Worm (Caenorhabditis elegans) whole organism, L3 larva: ENCODE results near the gene F07E5.12.
"Not testable (repeated sequence)": the region's sequence is repeated elsewhere in the genome, so short reads cannot be mapped to it uniquely, and the experiment has no call there.

Experiments used
- R02D3.7 ChIP-seq: fragments of 150-350 bp; optimal IDR thresholded peaks from 2 replicates; lab custom pipeline; 2014; ENCODE audit warnings: missing biosample characterization, missing genetic modification characterization
- ZK546.5 ChIP-seq: sonication (generic microtip); optimal IDR thresholded peaks from 2 replicates; lab custom pipeline; 2017; ENCODE audit warnings: missing biosample characterization, missing genetic modification characterization
- aly-2 ChIP-seq: fragments of 150-350 bp; optimal IDR thresholded peaks from 2 replicates; lab custom pipeline; 2014; ENCODE audit warnings: missing biosample characterization, missing genetic modification characterization
- ama-1 ChIP-seq: fragments of 150-350 bp; optimal IDR thresholded peaks from 2 replicates; lab custom pipeline; 2018
- ceh-16 ChIP-seq: sonication (generic microtip); optimal IDR thresholded peaks from 2 replicates; lab custom pipeline; 2017; ENCODE audit warnings: missing biosample characterization, missing genetic modification characterization
- ceh-28 ChIP-seq: fragments of 150-350 bp; optimal IDR thresholded peaks from 2 replicates; lab custom pipeline; 2014; ENCODE audit warnings: missing biosample characterization, missing genetic modification reagents, missing genetic modification characterization
- ceh-82 ChIP-seq: fragments of 150-350 bp; optimal IDR thresholded peaks from 2 replicates; lab custom pipeline; 2014; ENCODE audit warnings: missing biosample characterization, missing genetic modification characterization
- ceh-9 ChIP-seq: sonication (generic microtip); optimal IDR thresholded peaks from 2 replicates; lab custom pipeline; 2018; ENCODE audit warnings: missing biosample characterization, missing genetic modification characterization
- egl-27 ChIP-seq: sonication (generic microtip); optimal IDR thresholded peaks from 4 replicates; lab custom pipeline; 2017; ENCODE audit warnings: missing biosample characterization, missing genetic modification reagents, missing genetic modification characterization
- egl-5 ChIP-seq: fragments of 150-350 bp; optimal IDR thresholded peaks from 2 replicates; lab custom pipeline; 2017; ENCODE audit warnings: missing biosample characterization, missing genetic modification reagents, missing genetic modification characterization, inconsistent platforms
- elt-3 ChIP-seq, 3 experiments: fragments of 150-350 bp in 1 of 3; sonication (generic microtip) in 2 of 3; optimal IDR thresholded peaks; 2 replicates in 2 of 3; 4 replicates in 1 of 3; lab custom pipeline; 2014 to 2017; ENCODE audit warnings: missing biosample characterization in 3 of 3, missing genetic modification characterization in 3 of 3
- eor-1 ChIP-seq, 2 experiments: fragments of 150-350 bp; optimal IDR thresholded peaks; 2 replicates each; lab custom pipeline; 2014 to 2018; ENCODE audit warnings: missing biosample characterization in 2 of 2, missing genetic modification characterization in 2 of 2
- fkh-10 ChIP-seq: sonication (generic microtip); optimal IDR thresholded peaks from 2 replicates; lab custom pipeline; 2017; ENCODE audit warnings: missing biosample characterization, missing genetic modification reagents, missing genetic modification characterization
- fkh-2 ChIP-seq: fragments of 150-350 bp; optimal IDR thresholded peaks from 2 replicates; lab custom pipeline; 2014; ENCODE audit warnings: missing biosample characterization, missing genetic modification reagents, missing genetic modification characterization
- lin-15B ChIP-seq: fragments of 150-350 bp; optimal IDR thresholded peaks from 2 replicates; lab custom pipeline; 2014; ENCODE audit warnings: missing biosample characterization, missing genetic modification characterization
- lin-39 ChIP-seq: fragments of 150-350 bp; optimal IDR thresholded peaks from 2 replicates; lab custom pipeline; 2018; ENCODE audit warnings: missing biosample characterization, missing genetic modification reagents, missing genetic modification characterization
- lsy-12 ChIP-seq: sonication (generic microtip); optimal IDR thresholded peaks from 2 replicates; lab custom pipeline; 2016; ENCODE audit warnings: mild to moderate bottlenecking, missing genetic modification characterization, missing compliant biosample characterization
- mdl-1 ChIP-seq: fragments of 150-350 bp; optimal IDR thresholded peaks from 2 replicates; lab custom pipeline; 2014; ENCODE audit warnings: missing biosample characterization, missing genetic modification characterization
- mml-1 ChIP-seq: fragments of 150-350 bp; sonication (generic microtip); optimal IDR thresholded peaks from 3 replicates; lab custom pipeline; 2014; ENCODE audit warnings: missing biosample characterization, missing genetic modification characterization
- nfya-1 ChIP-seq: sonication (generic microtip); optimal IDR thresholded peaks from 2 replicates; lab custom pipeline; 2017; ENCODE audit warnings: missing genetic modification characterization, mild to moderate bottlenecking, missing compliant biosample characterization, antibody characterized with exemption, moderate library complexity; ENCODE audit not compliant: insufficient read depth
- nhr-11 ChIP-seq: fragments of 150-350 bp; optimal IDR thresholded peaks from 2 replicates; lab custom pipeline; 2014; ENCODE audit warnings: missing biosample characterization, missing genetic modification characterization
- nhr-12 ChIP-seq: fragments of 150-350 bp; optimal IDR thresholded peaks from 2 replicates; lab custom pipeline; 2014; ENCODE audit warnings: missing biosample characterization, missing genetic modification characterization
- nhr-23 ChIP-seq: fragments of 150-350 bp; optimal IDR thresholded peaks from 2 replicates; lab custom pipeline; 2014; ENCODE audit warnings: missing biosample characterization, missing genetic modification reagents, missing genetic modification characterization
- nhr-28 ChIP-seq: fragments of 150-350 bp; optimal IDR thresholded peaks from 2 replicates; lab custom pipeline; 2014; ENCODE audit warnings: missing biosample characterization, missing genetic modification characterization
- nhr-43 ChIP-seq: sonication (generic microtip); optimal IDR thresholded peaks from 2 replicates; lab custom pipeline; 2016; ENCODE audit warnings: mild to moderate bottlenecking, missing genetic modification characterization, missing compliant biosample characterization; ENCODE audit not compliant: poor library complexity, severe bottlenecking
- nhr-67 ChIP-seq: fragments of 150-350 bp; optimal IDR thresholded peaks from 2 replicates; lab custom pipeline; 2014; ENCODE audit warnings: missing biosample characterization, missing genetic modification characterization
- nhr-77 ChIP-seq: fragments of 150-350 bp; optimal IDR thresholded peaks from 2 replicates; lab custom pipeline; 2014; ENCODE audit warnings: missing biosample characterization, missing genetic modification characterization
- pqm-1 ChIP-seq: fragments of 150-350 bp; optimal IDR thresholded peaks from 2 replicates; lab custom pipeline; 2017; ENCODE audit warnings: missing biosample characterization, missing genetic modification characterization, inconsistent platforms
- sea-2 ChIP-seq: fragments of 150-350 bp; sonication (generic microtip); optimal IDR thresholded peaks from 4 replicates; lab custom pipeline; 2014; ENCODE audit warnings: missing biosample characterization, missing genetic modification reagents, missing genetic modification characterization
- snpc-4 ChIP-seq: fragments of 150-350 bp; optimal IDR thresholded peaks from 2 replicates; lab custom pipeline; 2014; ENCODE audit warnings: missing biosample characterization, missing genetic modification characterization
- tbx-2 ChIP-seq: sonication (generic microtip); optimal IDR thresholded peaks from 2 replicates; lab custom pipeline; 2016; ENCODE audit warnings: mild to moderate bottlenecking, missing genetic modification characterization, missing compliant biosample characterization
- zag-1 ChIP-seq: fragments of 150-350 bp; optimal IDR thresholded peaks from 2 replicates; lab custom pipeline; 2014; ENCODE audit warnings: missing biosample characterization, missing genetic modification characterization
- ztf-4 ChIP-seq: fragments of 150-350 bp; optimal IDR thresholded peaks from 2 replicates; lab custom pipeline; 2014; ENCODE audit warnings: missing biosample characterization, missing genetic modification characterization

Gene F07E5.12

ce11 chrII:2067451-2068021 is at the start of gene F07E5.12:
Gene F07E5.12, plus strand, starts transcription at chrII:2067971.
- not testable (repeated sequence) for TF ChIP-seq mdl-1 (tag; lab: Kevin White, UChicago); ceh-82 (tag; lab: Kevin White, UChicago); ceh-9

- not testable (repeated sequence) for TF ChIP-seq tbx-2; ceh-9; nhr-43 (tag; lab: Kevin White, UChicago)
Observed at ce11 chrII:2023514-2023913, 44.3 kb upstream of the F07E5.12 start, which contains the start of gene cya-2. Gene cya-2, minus strand, starts transcription at chrII:2023614.

- TF ChIP-seq egl-27 (tag; lab: Kevin White, UChicago): no peak
- TF ChIP-seq nhr-23 (tag; lab: Kevin White, UChicago): no peak
- no peak for TF ChIP-seq R02D3.7
- no peak for TF ChIP-seq lsy-12 (tag; lab: Kevin White, UChicago)
- TF ChIP-seq nhr-77: no peak
- TF ChIP-seq nhr-11 (tag; lab: Kevin White, UChicago): no peak
Observed at ce11 chrII:2026525-2026924, 41.2 kb upstream of the F07E5.12 start, which contains the start of gene bath-21. Gene bath-21, minus strand, starts transcription at chrII:2026625.

- no peak for TF ChIP-seq ceh-82 (tag; lab: Kevin White, UChicago)
- TF ChIP-seq sea-2 (GFP tag; lab: Kevin White, UChicago): no peak
- no peak for TF ChIP-seq ZK546.5 (tag; lab: Kevin White, UChicago)
- no peak for TF ChIP-seq fkh-2 (tag; lab: Kevin White, UChicago)
- no peak for TF ChIP-seq ceh-16 (tag; lab: Kevin White, UChicago)
Observed at ce11 chrII:2028712-2029111, 39.1 kb upstream of the F07E5.12 start, which contains the start of gene bath-1. Gene bath-1, minus strand, starts transcription at chrII:2028812.

ce11 chrII:2030367-2030766 is 37.4 kb upstream of the F07E5.12 start, which contains the start of gene bath-3:
Gene bath-3, minus strand, starts transcription at chrII:2030467.
- TF ChIP-seq pqm-1 (no peak), nhr-28 (no peak), ztf-4 (no peak), ceh-82 (tag; lab: Kevin White, UChicago) (no peak), lin-39 (tag; lab: Kevin White, UChicago) (no peak), elt-3 (tag; optimal IDR thresholded peaks at IDR 0.05; lab: Kevin White, UChicago) (no peak), snpc-4 (tag; lab: Kevin White, UChicago) (no peak), lsy-12 (tag; lab: Kevin White, UChicago) (no peak), mml-1 (tag; lab: Kevin White, UChicago) (no peak), fkh-2 (tag; lab: Kevin White, UChicago) (no peak), eor-1 (tag; optimal IDR thresholded peaks at IDR 0.05; lab: Kevin White, UChicago) (no peak), fkh-10 (GFP tag; lab: Kevin White, UChicago) (no peak)

- no peak for TF ChIP-seq ceh-82 (tag; lab: Kevin White, UChicago)
Observed at ce11 chrII:2031852-2032251, 35.9 kb upstream of the F07E5.12 start, which contains the start of gene bath-5. Gene bath-5, minus strand, starts transcription at chrII:2031952.

- not testable (repeated sequence) for TF ChIP-seq mml-1, ceh-82, mdl-1 (tag; lab: Kevin White, UChicago)
- TF ChIP-seq, all 47 proteins: peak for 0; not testable (repeated sequence) for 47
Observed at ce11 chrII:2032282-2032681, 35.5 kb upstream of the F07E5.12 start, which contains the start of gene btb-4. Gene btb-4, plus strand, starts transcription at chrII:2032316.

- no peak for TF ChIP-seq nhr-67 (tag; lab: Kevin White, UChicago)
- no peak for TF ChIP-seq zag-1
- TF ChIP-seq lin-15B: no peak
- no peak for TF ChIP-seq nhr-23 (tag; lab: Kevin White, UChicago)
- no peak for TF ChIP-seq nhr-11 (tag; lab: Kevin White, UChicago)
- TF ChIP-seq fkh-2 (tag; lab: Kevin White, UChicago): no peak
- no peak for TF ChIP-seq egl-5
- no peak for TF ChIP-seq egl-27 (tag; lab: Kevin White, UChicago)
- no peak for TF ChIP-seq ama-1 (lab: Kevin White, UChicago)
- TF ChIP-seq fkh-10 (GFP tag; lab: Kevin White, UChicago): no peak
- no peak for TF ChIP-seq nhr-12
- no peak for TF ChIP-seq pqm-1
- TF ChIP-seq ceh-16 (tag; lab: Kevin White, UChicago): no peak
- no peak for TF ChIP-seq tbx-2
- no peak for TF ChIP-seq nfya-1 (tag; lab: Kevin White, UChicago)
- no peak for TF ChIP-seq aly-2 (tag; lab: Kevin White, UChicago)
- TF ChIP-seq ceh-28 (tag; lab: Kevin White, UChicago): no peak
- TF ChIP-seq snpc-4 (tag; lab: Kevin White, UChicago): no peak
Observed at ce11 chrII:2033286-2033685, 34.5 kb upstream of the F07E5.12 start, which contains the start of gene F59H6.14. Gene F59H6.14, plus strand, starts transcription at chrII:2033586.
